Worm (Caenorhabditis elegans): ENCODE results near the gene nhr-208.

DNA sequence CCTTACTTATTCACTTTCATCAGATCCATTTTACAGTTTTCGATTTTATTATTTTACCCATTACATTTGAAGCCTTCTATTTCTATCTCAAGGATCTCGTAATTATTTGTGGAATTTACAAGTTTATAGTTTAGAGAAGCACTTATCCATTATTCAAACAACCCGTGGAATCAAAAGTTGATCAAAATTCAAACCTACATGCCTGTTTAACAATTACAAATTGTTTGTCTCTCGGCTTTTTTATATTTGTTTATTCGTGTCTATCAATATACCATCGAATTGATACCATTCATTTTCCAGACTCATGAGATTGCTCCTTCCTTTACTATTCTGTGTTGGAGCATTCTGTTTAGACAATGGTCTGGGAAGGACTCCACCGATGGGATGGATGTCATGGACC, 7.2 kb upstream of the nhr-208 start, which contains the start of gene gana-1:
- TF ChIP-seq ref-1 (GFP tag; conservative IDR thresholded peaks at IDR 0.05) (no peak), ztf-29 (GFP tag; IDR thresholded peaks at IDR 0.05) (no peak)

Measured in whole organism, midembryonic.